Worm (Caenorhabditis elegans) whole organism, L1 larva: Measurements from ENCODE around the gene alh-3.

ENCODE experiments used
- pqm-1 ChIP-seq: sonication (generic microtip); optimal IDR thresholded peaks from 3 replicates; lab custom pipeline; 2017; ENCODE audit warnings: missing biosample characterization, missing genetic modification characterization
- snpc-4 ChIP-seq: fragments of 150-350 bp; optimal IDR thresholded peaks from 2 replicates; lab custom pipeline; 2014; ENCODE audit warnings: missing biosample characterization, missing genetic modification characterization

DNA sequence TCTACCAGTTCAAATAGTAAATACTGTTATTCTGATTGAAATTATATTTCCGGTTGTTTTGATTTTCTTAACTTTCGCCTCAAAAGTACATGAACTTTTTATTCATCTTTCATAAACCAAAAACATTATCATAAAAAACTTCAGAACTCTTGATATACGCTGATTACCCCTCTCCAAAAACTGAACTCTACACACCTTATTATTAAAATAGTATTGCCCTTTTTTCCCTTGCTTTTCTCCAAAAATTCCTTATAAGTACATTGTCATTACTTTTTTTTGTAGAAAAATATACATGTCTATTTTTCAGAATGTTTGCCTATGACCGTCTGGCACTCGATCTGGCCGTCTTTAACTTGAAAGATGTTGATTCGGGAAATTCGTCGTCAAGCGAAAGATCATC, 40.6 kb upstream of the alh-3 start, which contains the start of gene Y43E12A.2:
- TF ChIP-seq pqm-1 (tag; lab: Kevin White, UChicago) (no peak), snpc-4 (tag; lab: Kevin White, UChicago) (no peak)
